Fruit fly (Drosophila melanogaster): ENCODE results near the gene ranshi.

ranshi gene

DNA sequence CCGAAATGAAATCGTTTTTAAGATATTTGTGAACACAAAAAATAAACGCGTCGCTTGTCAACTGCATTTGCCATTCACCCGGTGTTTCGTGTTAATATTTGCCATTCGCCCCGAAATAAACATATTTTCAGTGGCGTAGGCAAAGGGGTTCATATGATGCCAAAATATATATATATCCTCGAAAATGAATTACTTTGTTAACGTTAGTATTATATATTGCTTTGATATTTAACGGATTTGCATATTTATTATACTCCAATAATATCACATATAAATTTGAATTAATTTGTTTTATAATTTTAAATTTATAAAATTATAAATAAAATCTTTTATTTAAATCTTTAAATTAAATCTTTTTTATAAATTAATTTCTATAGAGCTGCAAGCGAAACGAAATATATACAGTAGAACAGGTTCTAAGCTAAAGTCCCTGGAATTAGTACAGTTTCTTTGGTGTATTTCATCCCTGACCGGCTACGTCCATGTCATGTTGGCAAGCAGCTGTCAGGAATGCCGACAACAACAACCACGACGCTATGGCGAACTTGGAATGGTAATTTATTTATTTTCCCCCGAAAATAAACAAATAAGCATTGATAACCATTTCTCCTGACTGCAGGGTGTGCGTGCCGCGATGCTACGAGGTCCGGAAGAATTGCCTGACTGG is 2.2 kb upstream of the ranshi start, which contains the start of the genes M1BP and CG8202:
Gene M1BP, minus strand, starts transcription at position 102 of the 667 bp plus-strand sequence.
Gene CG8202, plus strand, starts transcription at position 495 of the 667 bp plus-strand sequence.
- TF ChIP-seq noc (tag; optimal IDR thresholded peaks at IDR 0.05), result peak; percentile 93

DNA sequence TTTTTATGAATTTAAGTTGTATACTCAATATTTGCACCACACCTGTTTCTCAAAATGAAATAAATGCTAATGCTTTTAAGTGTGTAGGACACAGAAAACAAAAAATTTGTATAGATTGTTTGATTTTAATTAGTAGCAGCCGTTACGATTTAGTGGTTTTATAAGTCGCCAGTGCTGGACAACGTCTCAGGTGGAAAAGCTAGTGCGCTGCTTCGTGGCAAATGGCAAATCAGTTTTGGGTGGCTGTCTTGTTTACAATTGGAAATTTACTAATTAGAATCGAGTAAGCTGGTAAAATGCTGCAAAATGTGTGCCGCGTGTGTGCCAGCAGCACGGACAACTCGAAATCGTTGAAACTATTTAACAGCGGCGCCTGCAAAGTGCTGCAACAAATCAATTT is 2.9 kb downstream of the ranshi start, which contains the start of gene CG8159:
Gene CG8159, plus strand, starts transcription at position 223 of the 400 bp plus-strand sequence.
- TF ChIP-seq noc (tag; optimal IDR thresholded peaks at IDR 0.05), result no peak

dm6 chr3R:8725179-8725578 is 4.3 kb downstream of the ranshi start, which contains the start of gene ouib:
Gene ouib (plus strand): TSS chr3R:8725479.
- no peak for TF ChIP-seq noc (tag; optimal IDR thresholded peaks at IDR 0.05)

DNA sequence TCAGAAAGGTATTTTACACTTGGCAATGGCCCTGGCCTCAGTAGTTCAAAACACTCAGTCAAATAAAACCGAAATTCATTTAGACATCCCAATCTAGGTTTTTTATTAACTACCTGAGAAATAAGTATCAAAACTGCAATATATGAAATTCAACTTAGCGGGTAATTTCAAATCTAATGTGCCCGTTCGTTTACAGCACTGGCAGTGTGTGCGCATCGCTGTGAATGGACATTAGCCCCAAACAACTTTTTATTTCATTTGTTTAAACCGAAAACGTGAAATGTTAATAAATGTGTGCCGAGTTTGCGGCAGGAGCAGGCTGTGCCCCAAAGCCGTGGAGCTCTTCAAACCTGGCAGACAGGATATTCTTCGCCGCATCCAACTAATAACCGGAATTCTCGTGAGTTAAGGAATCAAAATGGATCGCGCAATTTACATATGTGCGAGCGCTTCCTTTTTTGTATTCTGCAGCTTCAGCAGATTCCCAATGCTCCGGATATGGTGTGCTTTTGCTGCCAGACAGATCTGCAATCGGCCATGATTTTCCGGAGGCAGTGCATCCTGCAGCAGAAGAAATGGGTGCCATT is 6.4 kb downstream of the ranshi start, which contains the start of gene nom:
Gene nom, plus strand, starts transcription at position 213 of the 587 bp plus-strand sequence.
- no peak for TF ChIP-seq noc (tag; optimal IDR thresholded peaks at IDR 0.05)

DNA sequence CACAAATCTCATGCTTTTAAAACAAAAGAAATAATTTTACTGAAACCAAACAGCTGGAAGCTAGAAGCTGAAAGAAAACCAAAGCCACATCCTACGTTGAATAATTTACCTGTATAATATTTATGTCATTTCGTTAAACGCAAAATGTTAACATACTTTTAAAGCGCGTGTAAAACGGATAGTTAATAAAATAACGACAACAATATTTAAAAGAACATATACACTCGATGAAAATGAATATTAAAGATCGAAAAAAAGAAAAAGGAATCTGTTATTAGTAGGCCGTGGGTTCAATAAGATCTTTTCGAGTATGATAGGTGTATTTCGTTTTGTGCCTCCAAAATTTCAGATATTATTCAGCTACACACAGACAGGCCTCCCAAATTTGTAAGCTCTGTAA is 8.4 kb downstream of the ranshi start, which contains the start of gene CG8136:
Gene CG8136, plus strand, starts transcription at position 301 of the 400 bp plus-strand sequence.
- no peak for TF ChIP-seq noc (tag; optimal IDR thresholded peaks at IDR 0.05)

- no peak for TF ChIP-seq noc (tag; optimal IDR thresholded peaks at IDR 0.05)
Observed at dm6 chr3R:8718898-8719297, 10.6 kb downstream of the ranshi start, which contains the start of gene CG11760. Gene CG11760 (plus strand): TSS chr3R:8719198.

DNA sequence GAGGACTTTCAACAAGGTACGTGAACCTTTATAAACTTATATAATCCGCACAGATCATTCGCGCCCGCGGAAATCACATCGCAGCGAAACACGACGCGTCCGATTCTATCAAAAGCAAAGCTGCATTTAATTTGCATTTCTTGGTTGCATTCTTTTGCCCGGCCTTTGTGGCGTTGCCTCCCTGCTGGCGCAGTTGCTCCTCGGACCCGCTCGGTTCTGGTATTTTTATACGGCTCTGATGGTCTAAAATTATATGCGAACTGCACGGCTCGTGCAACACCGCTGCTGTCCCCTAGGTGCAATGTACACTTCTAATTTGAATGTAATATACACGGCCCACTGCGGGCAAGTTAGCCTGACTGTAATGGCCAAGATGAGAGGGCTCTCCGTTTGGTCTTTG is 11.1 kb downstream of the ranshi start, which contains the start of gene Cks85A:
Gene Cks85A, minus strand, starts transcription at position 101 of the 400 bp plus-strand sequence.
- no peak for TF ChIP-seq noc (tag; optimal IDR thresholded peaks at IDR 0.05)

dm6 chr3R:8716551-8716879 is 13.0 kb downstream of the ranshi start:
- TF ChIP-seq noc (tag; optimal IDR thresholded peaks at IDR 0.05), result no peak

- no peak for TF ChIP-seq noc (tag; optimal IDR thresholded peaks at IDR 0.05)
Observed at dm6 chr3R:8715851-8716550, 13.5 kb downstream of the ranshi start, which contains the start of gene TMEM216. Gene TMEM216 (plus strand): TSS chr3R:8716243.

- TF ChIP-seq noc (tag; optimal IDR thresholded peaks at IDR 0.05), result no peak
Observed at dm6 chr3R:8715371-8715770, 14.1 kb downstream of the ranshi start.

DNA sequence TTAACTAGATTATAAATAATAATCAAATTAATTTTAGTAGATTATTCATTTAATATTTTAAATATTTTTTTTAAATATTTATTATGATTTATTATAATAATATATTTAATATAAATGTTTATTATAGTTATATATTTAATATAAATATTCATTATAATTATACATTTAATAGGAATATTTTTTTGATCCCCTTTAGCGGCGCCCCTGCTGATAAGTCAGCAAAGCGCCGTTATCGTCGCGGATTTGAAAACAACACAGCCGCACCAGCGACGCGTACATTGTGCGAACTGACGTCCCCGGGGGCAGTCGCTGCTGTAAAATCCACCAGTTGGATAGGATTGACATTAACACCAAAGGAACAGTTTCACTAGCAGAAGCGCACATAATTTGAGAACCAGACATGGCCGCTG is 16.8 kb downstream of the ranshi start, which contains the start of gene CG8112:
Gene CG8112, plus strand, starts transcription at position 212 of the 410 bp plus-strand sequence.
- no peak for TF ChIP-seq noc (tag; optimal IDR thresholded peaks at IDR 0.05)

dm6 chr3R:8711890-8712449 is 17.5 kb downstream of the ranshi start:
- peak; percentile 15 for TF ChIP-seq noc (tag; optimal IDR thresholded peaks at IDR 0.05)

DNA sequence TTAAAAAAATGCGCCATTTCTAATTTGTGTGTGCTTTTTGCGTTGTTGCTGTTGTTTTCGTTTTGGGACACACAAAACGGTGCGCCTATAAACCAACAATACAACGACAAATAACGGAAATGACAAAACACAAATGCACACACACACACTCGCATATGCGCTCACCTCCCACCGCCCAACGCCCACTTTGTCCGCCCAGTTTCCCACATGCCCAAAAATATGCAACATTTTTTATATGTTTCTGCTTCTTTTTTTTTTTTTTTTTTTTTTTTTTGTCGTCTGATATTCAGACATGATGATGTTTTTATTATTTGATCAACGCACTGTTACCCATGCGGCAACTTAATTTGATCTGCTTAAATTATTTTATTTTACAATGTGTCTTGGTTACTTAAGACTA is 22.3 kb downstream of the ranshi start:
- no peak for TF ChIP-seq noc (tag; optimal IDR thresholded peaks at IDR 0.05)

DNA sequence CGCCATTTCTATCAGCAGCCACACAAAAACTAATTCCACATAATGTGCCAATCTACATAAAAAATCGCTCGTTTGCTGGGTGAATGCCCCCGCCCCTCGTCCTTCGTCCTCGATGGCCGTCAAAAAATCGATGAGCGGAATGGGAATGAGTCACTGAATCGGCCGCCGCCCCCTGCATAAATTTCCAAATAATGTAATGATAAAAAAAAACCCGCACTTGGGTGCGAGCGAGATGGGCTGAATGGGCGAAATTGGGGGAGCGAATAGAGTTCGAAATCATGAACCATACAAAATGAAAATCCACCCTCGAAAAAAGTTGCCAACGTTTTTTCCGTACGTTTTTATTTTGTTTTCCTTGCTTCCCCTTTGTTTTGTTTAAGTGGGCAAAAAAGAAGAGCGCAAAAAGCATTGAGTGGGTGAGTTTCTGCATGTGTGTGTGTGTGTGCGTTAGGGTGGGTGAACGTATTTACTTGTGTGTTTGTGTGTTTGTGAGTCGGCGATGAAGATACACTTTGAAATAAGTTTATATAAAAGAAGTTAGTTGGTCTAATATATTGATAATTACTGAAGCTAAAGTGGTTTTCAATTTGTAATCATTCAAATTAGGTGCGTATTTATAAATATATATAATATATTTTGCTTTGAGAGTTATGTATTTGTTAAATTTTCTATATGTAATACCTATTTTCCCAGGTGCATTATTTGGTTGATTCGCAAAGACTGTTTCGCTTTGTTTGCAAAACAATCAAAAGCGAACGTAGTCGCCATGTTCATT is 24.0 kb downstream of the ranshi start:
- no peak for TF ChIP-seq noc (tag; optimal IDR thresholded peaks at IDR 0.05)

- TF ChIP-seq noc (tag; optimal IDR thresholded peaks at IDR 0.05), result no peak
Observed at dm6 chr3R:8704669-8705068, 24.8 kb downstream of the ranshi start.

All from whole organism, larva.